Worm (Caenorhabditis elegans): ENCODE results near the gene C56G2.15.

Gene C56G2.15

ce11 chrIII:6411914-6412313 is 44.2 kb upstream of the C56G2.15 start, which contains the start of gene C05D11.5:
C05D11.5 (minus strand) TSS chrIII:6412014.
- TF ChIP-seq ztf-11 (tag; optimal IDR thresholded peaks at IDR 0.05) (no peak), nhr-23 (tag; optimal IDR thresholded peaks at IDR 0.05) (no peak), elt-3 (tag; optimal IDR thresholded peaks at IDR 0.05) (no peak), crh-2 (tag; optimal IDR thresholded peaks at IDR 0.05) (no peak), nhr-6 (tag; optimal IDR thresholded peaks at IDR 0.05) (no peak), lsy-2 (tag; optimal IDR thresholded peaks at IDR 0.05) (no peak), sma-3 (GFP tag; optimal IDR thresholded peaks at IDR 0.05) (no peak), zag-1 (tag; optimal IDR thresholded peaks at IDR 0.05) (no peak), nhr-10 (tag; optimal IDR thresholded peaks at IDR 0.05) (no peak), ztf-4 (tag; optimal IDR thresholded peaks at IDR 0.05) (no peak), peb-1 (tag; optimal IDR thresholded peaks at IDR 0.05) (no peak), dmd-4 (tag; optimal IDR thresholded peaks at IDR 0.05) (no peak)

- TF ChIP-seq sma-9 (GFP tag; optimal IDR thresholded peaks at IDR 0.05), result peak; percentile 20
- no peak for TF ChIP-seq sma-9 (tag; optimal IDR thresholded peaks at IDR 0.05)
- peak; percentile 39 for TF ChIP-seq crh-2 (tag; optimal IDR thresholded peaks at IDR 0.05)
- TF ChIP-seq fos-1 (tag; optimal IDR thresholded peaks at IDR 0.05), result peak; percentile 3
- no peak for TF ChIP-seq egl-27 (tag; optimal IDR thresholded peaks at IDR 0.05)
Observed at ce11 chrIII:6411430-6411829, 43.7 kb upstream of the C56G2.15 start.

- no peak for TF ChIP-seq zag-1 (tag; optimal IDR thresholded peaks at IDR 0.05)
- TF ChIP-seq C34F6.9 (tag; optimal IDR thresholded peaks at IDR 0.05), result no peak
- TF ChIP-seq R02D3.7 (tag; optimal IDR thresholded peaks at IDR 0.05), result no peak
- no peak for TF ChIP-seq mab-5 (tag; optimal IDR thresholded peaks at IDR 0.05)
- no peak for TF ChIP-seq sma-3 (GFP tag; optimal IDR thresholded peaks at IDR 0.05)
- TF ChIP-seq skn-1 (tag; optimal IDR thresholded peaks at IDR 0.05), result no peak
- no peak for TF ChIP-seq lin-39 (tag; optimal IDR thresholded peaks at IDR 0.05)
- no peak for TF ChIP-seq nhr-25 (tag; optimal IDR thresholded peaks at IDR 0.05)
- no peak for TF ChIP-seq nhr-237 (tag; optimal IDR thresholded peaks at IDR 0.05)
- TF ChIP-seq unc-62 (GFP tag; optimal IDR thresholded peaks at IDR 0.05), result no peak
- no peak for TF ChIP-seq crh-2 (tag; optimal IDR thresholded peaks at IDR 0.05)
- TF ChIP-seq sem-4 (tag; optimal IDR thresholded peaks at IDR 0.05), result no peak
- TF ChIP-seq nhr-11 (tag; optimal IDR thresholded peaks at IDR 0.05), result no peak
- TF ChIP-seq dmd-4 (tag; optimal IDR thresholded peaks at IDR 0.05), result no peak
Observed at ce11 chrIII:6406829-6407228, 39.1 kb upstream of the C56G2.15 start, which contains the start of gene let-756. let-756 (plus strand) TSS chrIII:6407129.

- TF ChIP-seq mab-5 (tag; optimal IDR thresholded peaks at IDR 0.05) (peak; percentile 37), nhr-129 (tag; optimal IDR thresholded peaks at IDR 0.05) (peak; percentile 41), C34F6.9 (tag; optimal IDR thresholded peaks at IDR 0.05) (peak; percentile 10), lin-13 (GFP tag; optimal IDR thresholded peaks at IDR 0.05) (peak; percentile 3), nhr-12 (tag; optimal IDR thresholded peaks at IDR 0.05) (no peak), sma-9 (GFP tag; optimal IDR thresholded peaks at IDR 0.05) (peak; percentile 30), sma-9 (tag; optimal IDR thresholded peaks at IDR 0.05) (no peak), lin-39 (tag; optimal IDR thresholded peaks at IDR 0.05) (peak; percentile 13), dmd-4 (tag; optimal IDR thresholded peaks at IDR 0.05) (no peak), ama-1 (optimal IDR thresholded peaks at IDR 0.05) (no peak), ztf-4 (tag; optimal IDR thresholded peaks at IDR 0.05) (peak; percentile 44), F13H6.1 (tag; optimal IDR thresholded peaks at IDR 0.05) (peak; percentile 58), lsy-2 (tag; optimal IDR thresholded peaks at IDR 0.05) (peak in 1 of 2 experiments; percentile 47)
Observed at ce11 chrIII:6405121-6405520, 37.4 kb upstream of the C56G2.15 start.

- TF ChIP-seq mbf-1 (tag; optimal IDR thresholded peaks at IDR 0.05) (no peak), aly-2 (tag; optimal IDR thresholded peaks at IDR 0.05) (no peak), nhr-23 (tag; optimal IDR thresholded peaks at IDR 0.05) (no peak), nhr-12 (tag; optimal IDR thresholded peaks at IDR 0.05) (no peak)
Observed at ce11 chrIII:6402810-6403209, 35.1 kb upstream of the C56G2.15 start.

ce11 chrIII:6402346-6402745 is 34.6 kb upstream of the C56G2.15 start:
- no peak for TF ChIP-seq lin-11 (tag; optimal IDR thresholded peaks at IDR 0.05)
- TF ChIP-seq lsy-2 (tag; optimal IDR thresholded peaks at IDR 0.05), result peak in 1 of 2 experiments; percentile 28
- no peak for TF ChIP-seq dmd-4 (tag; optimal IDR thresholded peaks at IDR 0.05)
- TF ChIP-seq ztf-4 (tag; optimal IDR thresholded peaks at IDR 0.05), result peak; percentile 37
- TF ChIP-seq nhr-11 (tag; optimal IDR thresholded peaks at IDR 0.05), result no peak
- no peak for TF ChIP-seq nhr-77 (tag; optimal IDR thresholded peaks at IDR 0.05)
- peak; percentile 97 for TF ChIP-seq crh-2 (tag; optimal IDR thresholded peaks at IDR 0.05)
- TF ChIP-seq nhr-129 (tag; optimal IDR thresholded peaks at IDR 0.05), result peak; percentile 72
- peak; percentile 3 for TF ChIP-seq C34F6.9 (tag; optimal IDR thresholded peaks at IDR 0.05)
- no peak for TF ChIP-seq elt-1 (tag; optimal IDR thresholded peaks at IDR 0.05)
- TF ChIP-seq lin-13 (GFP tag; optimal IDR thresholded peaks at IDR 0.05), result peak; percentile 43
- peak; percentile 68 for TF ChIP-seq sma-9 (GFP tag; optimal IDR thresholded peaks at IDR 0.05)
- TF ChIP-seq sma-9 (tag; optimal IDR thresholded peaks at IDR 0.05), result no peak
- TF ChIP-seq nhr-6 (tag; optimal IDR thresholded peaks at IDR 0.05), result peak; percentile 15
- no peak for TF ChIP-seq elt-3 (tag; optimal IDR thresholded peaks at IDR 0.05)
- TF ChIP-seq F13H6.1 (tag; optimal IDR thresholded peaks at IDR 0.05), result peak; percentile 78
- TF ChIP-seq aly-2 (tag; optimal IDR thresholded peaks at IDR 0.05), result no peak
